Fruit fly (Drosophila melanogaster) whole organism, embryonic: ENCODE measurements around the gene ND-23.

Experiments used
- Adf1 ChIP-seq: fragments of 200-800 bp; sonication (Bioruptor generic); IDR thresholded peaks from 2 replicates; pipeline ENCODE4 v1.3.6; 2022; ENCODE audit warnings: missing biosample characterization, missing genetic modification characterization
- Aef1 ChIP-seq: fragments of 200-800 bp; sonication (Bioruptor generic); IDR thresholded peaks from 3 replicates; pipeline ENCODE4 v1.3.6; 2022; ENCODE audit warnings: missing biosample characterization, missing genetic modification characterization
- CG10274 ChIP-seq: fragments of 200-800 bp; sonication (Bioruptor generic); optimal IDR thresholded peaks from 3 replicates; lab custom pipeline; 2017; ENCODE audit warnings: missing biosample characterization, mild to moderate bottlenecking, missing genetic modification characterization
- CG10366 ChIP-seq: fragments of 200-800 bp; sonication (Bioruptor generic); IDR thresholded peaks from 2 replicates; pipeline ENCODE4 v1.3.6; 2022; ENCODE audit warnings: missing biosample characterization, missing genetic modification characterization
- CG10959 ChIP-seq: fragments of 200-800 bp; sonication (Bioruptor generic); IDR thresholded peaks from 2 replicates; pipeline ENCODE4 v1.3.6; 2022; ENCODE audit warnings: missing biosample characterization, missing genetic modification characterization
- CG11085 ChIP-seq: fragments of 200-800 bp; sonication (Bioruptor generic); IDR thresholded peaks from 2 replicates; pipeline ENCODE4 v1.3.6; 2022; ENCODE audit warnings: missing biosample characterization, missing genetic modification characterization
- CG13287 ChIP-seq: fragments of 200-800 bp; sonication (Bioruptor generic); IDR thresholded peaks from 2 replicates; pipeline ENCODE4 v1.3.6; 2022; ENCODE audit warnings: missing biosample characterization, missing genetic modification characterization; ENCODE audit not compliant: partially characterized antibody
- CG15073 ChIP-seq: fragments of 200-800 bp; sonication (Bioruptor generic); optimal IDR thresholded peaks from 2 replicates; lab custom pipeline; 2016; ENCODE audit warnings: missing biosample characterization, missing genetic modification characterization
- CG1603 ChIP-seq: fragments of 200-800 bp; sonication (Bioruptor generic); optimal IDR thresholded peaks from 2 replicates; lab custom pipeline; 2019; ENCODE audit warnings: missing biosample characterization, mild to moderate bottlenecking, missing genetic modification characterization, moderate library complexity
- CG17186 ChIP-seq: fragments of 200-800 bp; sonication (Bioruptor generic); optimal IDR thresholded peaks from 3 replicates; lab custom pipeline; 2017; ENCODE audit warnings: missing biosample characterization, missing genetic modification reagents, missing genetic modification characterization
- CG17385 ChIP-seq: fragments of 200-800 bp; sonication (Bioruptor generic); optimal IDR thresholded peaks from 3 replicates; lab custom pipeline; 2018; ENCODE audit warnings: missing biosample characterization, mild to moderate bottlenecking, missing genetic modification characterization
- CG18476 ChIP-seq: fragments of 200-800 bp; sonication (Bioruptor generic); optimal IDR thresholded peaks from 2 replicates; lab custom pipeline; 2016; ENCODE audit warnings: missing biosample characterization, mild to moderate bottlenecking, missing genetic modification characterization
- CG18764 ChIP-seq: fragments of 200-800 bp; sonication (Bioruptor generic); optimal IDR thresholded peaks from 3 replicates; lab custom pipeline; 2016; ENCODE audit warnings: missing biosample characterization, missing genetic modification characterization
- CG2712 ChIP-seq: fragments of 200-800 bp; optimal IDR thresholded peaks from 3 replicates; lab custom pipeline; 2019; ENCODE audit warnings: missing biosample characterization, mild to moderate bottlenecking, missing genetic modification characterization, moderate library complexity
- CG3995 ChIP-seq: fragments of 200-800 bp; sonication (Bioruptor generic); optimal IDR thresholded peaks from 3 replicates; lab custom pipeline; 2016; ENCODE audit warnings: missing biosample characterization, missing genetic modification characterization
- CG6272 ChIP-seq: fragments of 200-800 bp; sonication (Bioruptor generic); IDR thresholded peaks from 2 replicates; pipeline ENCODE4 v1.3.6; 2022; ENCODE audit warnings: missing biosample characterization, missing genetic modification characterization
- CG6689 ChIP-seq: fragments of 200-800 bp; sonication (Bioruptor generic); IDR thresholded peaks from 2 replicates; pipeline ENCODE4 v1.3.6; 2022; ENCODE audit warnings: missing biosample characterization, missing genetic modification characterization
- CG8478 ChIP-seq: fragments of >200 bp; optimal IDR thresholded peaks from 2 replicates; lab custom pipeline; 2018
- CG8924 ChIP-seq: fragments of 200-800 bp; optimal IDR thresholded peaks from 3 replicates; lab custom pipeline; 2019; ENCODE audit warnings: missing biosample characterization, mild to moderate bottlenecking, missing genetic modification characterization, moderate library complexity
- CG9797 ChIP-seq: fragments of 200-800 bp; sonication (Bioruptor generic); optimal IDR thresholded peaks from 3 replicates; lab custom pipeline; 2018; ENCODE audit warnings: missing biosample characterization, mild to moderate bottlenecking, missing genetic modification characterization
- Camta ChIP-seq: fragments of 200-800 bp; sonication (Bioruptor generic); optimal IDR thresholded peaks from 2 replicates; lab custom pipeline; 2016; ENCODE audit warnings: missing biosample characterization, missing genetic modification characterization
- Hmr ChIP-seq: fragments of 200-800 bp; sonication (Bioruptor generic); optimal IDR thresholded peaks from 3 replicates; lab custom pipeline; 2017; ENCODE audit warnings: mild to moderate bottlenecking, missing biosample characterization, missing genetic modification reagents, missing genetic modification characterization
- Mes4 ChIP-seq: fragments of 200-800 bp; sonication (Bioruptor generic); optimal IDR thresholded peaks from 2 replicates; lab custom pipeline; 2016; ENCODE audit warnings: missing biosample characterization, missing genetic modification characterization
- Ptx1 ChIP-seq: fragments of 200-800 bp; sonication (Bioruptor generic); IDR thresholded peaks from 2 replicates; pipeline ENCODE4 v1.3.6; 2022; ENCODE audit warnings: missing biosample characterization, missing genetic modification characterization
- Six4 ChIP-seq: fragments of 200-800 bp; sonication (Bioruptor generic); optimal IDR thresholded peaks from 2 replicates; lab custom pipeline; 2016; ENCODE audit warnings: missing biosample characterization, missing genetic modification characterization
- Sox100B ChIP-seq: fragments of 200-800 bp; sonication (Bioruptor generic); optimal IDR thresholded peaks from 3 replicates; lab custom pipeline; 2018; ENCODE audit warnings: missing biosample characterization, mild to moderate bottlenecking, missing genetic modification characterization
- Stat92E ChIP-seq, 3 experiments: fragments of >200 bp in 2 of 3; fragments of 200-800 bp in 1 of 3; sonication (Bioruptor generic) in 1 of 3; optimal IDR thresholded peaks; 2 replicates each; lab custom pipeline; 2017 to 2019; ENCODE audit warnings: missing biosample characterization in 3 of 3, missing genetic modification characterization in 3 of 3, mild to moderate bottlenecking in 1 of 3, moderate library complexity in 1 of 3
- TFAM ChIP-seq: fragments of 200-800 bp; sonication (Bioruptor generic); optimal IDR thresholded peaks from 2 replicates; lab custom pipeline; 2017; ENCODE audit warnings: missing biosample characterization, missing genetic modification characterization, inconsistent platforms
- ap ChIP-seq: fragments of 200-800 bp; sonication (Bioruptor generic); IDR thresholded peaks from 2 replicates; pipeline ENCODE4 v1.3.6; 2022; ENCODE audit warnings: missing biosample characterization, missing genetic modification characterization
- ara ChIP-seq: fragments of 200-800 bp; sonication (Bioruptor generic); IDR thresholded peaks from 2 replicates; pipeline ENCODE4 v1.3.6; 2022; ENCODE audit warnings: missing biosample characterization, missing genetic modification characterization
- bcd ChIP-seq: fragments of 200-800 bp; sonication (Bioruptor generic); optimal IDR thresholded peaks from 2 replicates; lab custom pipeline; 2017; ENCODE audit warnings: missing biosample characterization, mild to moderate bottlenecking, missing genetic modification characterization
- cad ChIP-seq: fragments of >200 bp; optimal IDR thresholded peaks from 2 replicates; lab custom pipeline; 2017; ENCODE audit warnings: missing biosample characterization, missing genetic modification characterization
- dmrt11E ChIP-seq: fragments of 200-800 bp; sonication (Bioruptor generic); optimal IDR thresholded peaks from 3 replicates; lab custom pipeline; 2018; ENCODE audit warnings: missing biosample characterization, mild to moderate bottlenecking, missing genetic modification characterization, moderate library complexity
- dpn ChIP-seq, 2 experiments: fragments of 200-800 bp; sonication (Bioruptor generic); optimal IDR thresholded peaks; 3 replicates each; lab custom pipeline; 2016; ENCODE audit warnings: missing biosample characterization in 2 of 2, missing genetic modification characterization in 2 of 2
- dysf ChIP-seq: fragments of 200-800 bp; sonication (Bioruptor generic); IDR thresholded peaks from 3 replicates; pipeline ENCODE4 v1.3.6; 2022; ENCODE audit warnings: missing biosample characterization, missing genetic modification characterization
- gem ChIP-seq: fragments of 200-800 bp; sonication (Bioruptor generic); optimal IDR thresholded peaks from 2 replicates; lab custom pipeline; 2019; ENCODE audit warnings: missing biosample characterization, mild to moderate bottlenecking, missing genetic modification characterization, moderate library complexity
- lab ChIP-seq: fragments of 200-800 bp; sonication (Bioruptor generic); optimal IDR thresholded peaks from 3 replicates; lab custom pipeline; 2017; ENCODE audit warnings: missing biosample characterization, missing genetic modification characterization, mild to moderate bottlenecking, moderate library complexity, missing genetic modification reagents
- mld ChIP-seq: fragments of 200-800 bp; sonication (Bioruptor generic); IDR thresholded peaks from 3 replicates; pipeline ENCODE4 v1.3.6; 2022; ENCODE audit warnings: missing biosample characterization, missing genetic modification characterization; ENCODE audit not compliant: partially characterized antibody
- nerfin-1 ChIP-seq: fragments of 200-800 bp; sonication (Bioruptor generic); optimal IDR thresholded peaks from 3 replicates; lab custom pipeline; 2019; ENCODE audit warnings: missing biosample characterization, mild to moderate bottlenecking, missing genetic modification characterization, moderate library complexity
- oc ChIP-seq: fragments of 200-800 bp; sonication (Bioruptor generic); optimal IDR thresholded peaks from 2 replicates; lab custom pipeline; 2018; ENCODE audit warnings: missing biosample characterization, mild to moderate bottlenecking, missing genetic modification characterization, moderate library complexity
- p53 ChIP-seq: fragments of 200-800 bp; sonication (Bioruptor generic); optimal IDR thresholded peaks from 2 replicates; lab custom pipeline; 2016; ENCODE audit warnings: missing biosample characterization, missing genetic modification characterization
- pnt ChIP-seq: fragments of 200-800 bp; sonication (Bioruptor generic); optimal IDR thresholded peaks from 3 replicates; lab custom pipeline; 2016; ENCODE audit warnings: missing biosample characterization, missing genetic modification characterization
- pros ChIP-seq: fragments of 200-800 bp; sonication (Bioruptor generic); optimal IDR thresholded peaks from 3 replicates; lab custom pipeline; 2019; ENCODE audit warnings: missing biosample characterization, mild to moderate bottlenecking, missing genetic modification characterization, moderate library complexity
- schlank ChIP-seq: fragments of 200-800 bp; sonication (Bioruptor generic); optimal IDR thresholded peaks from 2 replicates; lab custom pipeline; 2018; ENCODE audit warnings: missing biosample characterization, mild to moderate bottlenecking, missing genetic modification characterization
- sisA ChIP-seq: fragments of 200-800 bp; sonication (Bioruptor generic); IDR thresholded peaks from 2 replicates; pipeline ENCODE4 v1.3.6; 2022; ENCODE audit warnings: missing biosample characterization, missing genetic modification characterization
- sob ChIP-seq: fragments of 200-800 bp; sonication (Bioruptor generic); IDR thresholded peaks from 2 replicates; pipeline ENCODE4 v1.3.6; 2022; ENCODE audit warnings: missing biosample characterization, missing genetic modification characterization
- sr ChIP-seq: fragments of 200-800 bp; sonication (Bioruptor generic); IDR thresholded peaks from 3 replicates; pipeline ENCODE4 v1.3.6; 2022; ENCODE audit warnings: missing biosample characterization, missing genetic modification characterization
- sug ChIP-seq: fragments of 200-800 bp; optimal IDR thresholded peaks from 2 replicates; lab custom pipeline; 2019; ENCODE audit warnings: missing biosample characterization, mild to moderate bottlenecking, missing genetic modification characterization, moderate library complexity
- ttk ChIP-seq: fragments of 200-800 bp; sonication (Bioruptor generic); IDR thresholded peaks from 2 replicates; pipeline ENCODE4 v2.1.2; 2022; ENCODE audit warnings: missing biosample characterization, missing genetic modification characterization
- twi ChIP-seq: fragments of 200-800 bp; optimal IDR thresholded peaks from 2 replicates; lab custom pipeline; 2019; ENCODE audit warnings: missing biosample characterization, mild to moderate bottlenecking, missing genetic modification characterization, moderate library complexity
- wdn ChIP-seq: fragments of 200-800 bp; sonication (Bioruptor generic); IDR thresholded peaks from 2 replicates; pipeline ENCODE4 v1.3.6; 2022; ENCODE audit warnings: missing biosample characterization, missing genetic modification characterization
- z ChIP-seq: fragments of 200-800 bp; sonication (Bioruptor generic); IDR thresholded peaks from 3 replicates; pipeline ENCODE4 v1.3.6; 2022; ENCODE audit warnings: missing biosample characterization, missing genetic modification characterization

ND-23 gene

dm6 chr3R:15816276-15816675, 20.6 kb downstream of the ND-23 start:
- TF ChIP-seq Stat92E (GFP tag; optimal IDR thresholded peaks at IDR 0.05; lab: Kevin White, UChicago) = no peak
- no peak for TF ChIP-seq CG2712 (tag; lab: Kevin White, UChicago)
- TF ChIP-seq ara (GFP tag; lab: Robert Waterston, UW) = peak; percentile 56
- no peak for TF ChIP-seq bcd (GFP tag; lab: Kevin White, UChicago)
- no peak for TF ChIP-seq p53 (GFP tag; lab: Kevin White, UChicago)
- no peak for TF ChIP-seq CG8478 (lab: Kevin White, UChicago)
- TF ChIP-seq sr (GFP tag; lab: Robert Waterston, UW) = no peak
- TF ChIP-seq CG10959 (GFP tag; lab: Robert Waterston, UW) = peak; percentile 53; the same call in 1 of the 2 replicates
- no peak for TF ChIP-seq CG18764 (GFP tag; lab: Kevin White, UChicago)
- TF ChIP-seq pros (GFP tag; lab: Kevin White, UChicago) = no peak
- peak; percentile 32 for TF ChIP-seq dmrt11E
- 0 out of 2 replicates have a peak, but pooled peaks have one; percentile 22 for TF ChIP-seq Ptx1 (GFP tag; lab: Robert Waterston, UW)
- TF ChIP-seq pnt (GFP tag; lab: Kevin White, UChicago) = peak; percentile 29
- no peak for TF ChIP-seq CG8924 (tag; lab: Kevin White, UChicago)
- TF ChIP-seq CG6272 = no peak
- TF ChIP-seq ap (GFP tag; lab: Robert Waterston, UW) = no peak
- TF ChIP-seq Adf1 = no peak
- TF ChIP-seq CG11085 (GFP tag; lab: Robert Waterston, UW) = no peak
- TF ChIP-seq nerfin-1 (tag; lab: Kevin White, UChicago) = no peak
- TF ChIP-seq CG10366 (GFP tag; lab: Robert Waterston, UW) = peak; percentile 31; the same call in 1 of the 2 replicates
- no peak for TF ChIP-seq CG15073 (GFP tag; lab: Kevin White, UChicago)
- TF ChIP-seq ttk (GFP tag; lab: Robert Waterston, UW) = peak; percentile 50; the same call in 1 of the 2 replicates
- TF ChIP-seq wdn = 0 out of 2 replicates have a peak, but pooled peaks have one; percentile 5
- TF ChIP-seq twi = no peak
- no peak for TF ChIP-seq mld (GFP tag; lab: Robert Waterston, UW)
- TF ChIP-seq Six4 (GFP tag; lab: Kevin White, UChicago) = no peak
- TF ChIP-seq TFAM = no peak
- TF ChIP-seq lab (GFP tag; lab: Kevin White, UChicago) = no peak
- TF ChIP-seq sug (tag; lab: Kevin White, UChicago) = no peak
- TF ChIP-seq Camta (GFP tag; lab: Kevin White, UChicago) = no peak
- TF ChIP-seq CG18476 = no peak
- TF ChIP-seq CG17186 (GFP tag; lab: Kevin White, UChicago) = no peak
- no peak for TF ChIP-seq CG1603 (tag; lab: Kevin White, UChicago)
- no peak for TF ChIP-seq CG17385 (GFP tag; lab: Kevin White, UChicago)
- TF ChIP-seq CG3995 (GFP tag; lab: Kevin White, UChicago) = no peak
- TF ChIP-seq CG10274 (GFP tag; lab: Kevin White, UChicago) = no peak
- TF ChIP-seq CG9797 (GFP tag; lab: Kevin White, UChicago) = no peak
- no peak for TF ChIP-seq schlank (tag; lab: Kevin White, UChicago)
- peak in 1 of 2 experiments; percentile 2 for TF ChIP-seq dpn (GFP tag; optimal IDR thresholded peaks at IDR 0.05; lab: Kevin White, UChicago)
- TF ChIP-seq oc (tag; lab: Kevin White, UChicago) = no peak
- peak; percentile 50; the same call in 1 of the 2 replicates for TF ChIP-seq sob (GFP tag; lab: Robert Waterston, UW)
- 0 out of 2 replicates have a peak, but pooled peaks have one; percentile 34 for TF ChIP-seq CG6689 (GFP tag; lab: Robert Waterston, UW)
- peak; percentile 60 for TF ChIP-seq sisA
- TF ChIP-seq z = no peak
- TF ChIP-seq dysf (GFP tag; lab: Robert Waterston, UW) = peak; percentile 44; the same call in 1 of the 3 replicates
- TF ChIP-seq gem (tag; lab: Kevin White, UChicago) = peak; percentile 53
- no peak for TF ChIP-seq cad (GFP tag; lab: Kevin White, UChicago)
- TF ChIP-seq CG13287 (GFP tag; lab: Robert Waterston, UW) = no peak
- TF ChIP-seq Sox100B (GFP tag; lab: Kevin White, UChicago) = no peak
- no peak for TF ChIP-seq Aef1 (GFP tag; lab: Robert Waterston, UW)
- no peak for TF ChIP-seq Mes4 (GFP tag; lab: Kevin White, UChicago)
- no peak for TF ChIP-seq Hmr (GFP tag; lab: Kevin White, UChicago)
